Fruit fly (Drosophila melanogaster) whole organism, embryonic: ENCODE data around the gene Tim17a2.
A peak's percentile ranks its signal among the peaks of the same experiment; 100 is the strongest.

Source experiments
- ATbp ChIP-seq: fragments of 200-800 bp; sonication (Bioruptor generic); optimal IDR thresholded peaks from 2 replicates; lab custom pipeline; 2017; ENCODE audit warnings: missing biosample characterization, mild to moderate bottlenecking, missing genetic modification characterization, missing genetic modification reagents
- BtbVII ChIP-seq: fragments of 200-800 bp; sonication (Bioruptor generic); optimal IDR thresholded peaks from 3 replicates; lab custom pipeline; 2017; ENCODE audit warnings: missing biosample characterization, mild to moderate bottlenecking, missing genetic modification characterization
- CG10321 ChIP-seq: fragments of 200-800 bp; sonication (Bioruptor generic); IDR thresholded peaks from 2 replicates; pipeline ENCODE4 v1.3.6; 2022; ENCODE audit warnings: missing biosample characterization, missing genetic modification characterization
- CG10366 ChIP-seq: fragments of 200-800 bp; sonication (Bioruptor generic); IDR thresholded peaks from 2 replicates; pipeline ENCODE4 v1.3.6; 2022; ENCODE audit warnings: missing biosample characterization, missing genetic modification characterization
- CG10462 ChIP-seq: fragments of 200-800 bp; sonication (Bioruptor generic); optimal IDR thresholded peaks from 2 replicates; lab custom pipeline; 2016; ENCODE audit warnings: missing biosample characterization, missing genetic modification characterization
- CG12104 ChIP-seq: fragments of 200-800 bp; sonication (Bioruptor generic); optimal IDR thresholded peaks from 3 replicates; lab custom pipeline; 2016; ENCODE audit warnings: missing biosample characterization, missing genetic modification characterization
- CG12219 ChIP-seq: fragments of 200-800 bp; sonication (Bioruptor generic); optimal IDR thresholded peaks from 3 replicates; lab custom pipeline; 2018; ENCODE audit warnings: missing biosample characterization, mild to moderate bottlenecking, missing genetic modification characterization
- CG12236 ChIP-seq: fragments of 200-800 bp; sonication (Bioruptor generic); optimal IDR thresholded peaks from 2 replicates; lab custom pipeline; 2016; ENCODE audit warnings: missing biosample characterization, missing genetic modification characterization
- CG15011 ChIP-seq: fragments of 200-800 bp; sonication (Bioruptor generic); optimal IDR thresholded peaks from 3 replicates; lab custom pipeline; 2018; ENCODE audit warnings: missing biosample characterization, mild to moderate bottlenecking, missing genetic modification characterization
- CG18476 ChIP-seq: fragments of 200-800 bp; sonication (Bioruptor generic); optimal IDR thresholded peaks from 2 replicates; lab custom pipeline; 2016; ENCODE audit warnings: missing biosample characterization, mild to moderate bottlenecking, missing genetic modification characterization
- CG2199 ChIP-seq: fragments of 200-800 bp; sonication (Bioruptor generic); IDR thresholded peaks from 3 replicates; pipeline ENCODE4 v1.3.6; 2022; ENCODE audit warnings: missing biosample characterization, missing genetic modification characterization
- CG3065 ChIP-seq: fragments of 200-800 bp; sonication (Bioruptor generic); optimal IDR thresholded peaks from 2 replicates; lab custom pipeline; 2016; ENCODE audit warnings: missing biosample characterization, missing genetic modification characterization
- CG43689 ChIP-seq: fragments of 200-800 bp; sonication (Bioruptor generic); IDR thresholded peaks from 2 replicates; pipeline ENCODE4 v1.3.6; 2022; ENCODE audit warnings: missing biosample characterization, missing genetic modification characterization
- CG5180 ChIP-seq: fragments of 200-800 bp; sonication (Bioruptor generic); optimal IDR thresholded peaks from 3 replicates; lab custom pipeline; 2017; ENCODE audit warnings: missing biosample characterization, missing genetic modification characterization, mild to moderate bottlenecking, moderate library complexity, missing genetic modification reagents
- CG9215 ChIP-seq: fragments of 200-800 bp; sonication (Bioruptor generic); IDR thresholded peaks from 2 replicates; pipeline ENCODE4 v1.3.6; 2022; ENCODE audit warnings: missing biosample characterization, missing genetic modification characterization
- D19B ChIP-seq: fragments of 200-800 bp; sonication (Bioruptor generic); optimal IDR thresholded peaks from 2 replicates; lab custom pipeline; 2017; ENCODE audit warnings: missing biosample characterization, mild to moderate bottlenecking, missing genetic modification characterization
- Doc2 ChIP-seq: fragments of 200-800 bp; sonication (Bioruptor generic); IDR thresholded peaks from 2 replicates; pipeline ENCODE4 v1.3.6; 2022; ENCODE audit warnings: missing biosample characterization, missing genetic modification characterization
- H2.0 ChIP-seq: fragments of 200-800 bp; sonication (Bioruptor generic); IDR thresholded peaks from 2 replicates; pipeline ENCODE4 v1.3.6; 2022; ENCODE audit warnings: missing biosample characterization, missing genetic modification characterization
- Hmr ChIP-seq: fragments of 200-800 bp; sonication (Bioruptor generic); optimal IDR thresholded peaks from 3 replicates; lab custom pipeline; 2017; ENCODE audit warnings: mild to moderate bottlenecking, missing biosample characterization, missing genetic modification reagents, missing genetic modification characterization
- Hr39 ChIP-seq: fragments of >200 bp; optimal IDR thresholded peaks from 2 replicates; lab custom pipeline; 2017
- Jarid2 ChIP-seq: fragments of 200-800 bp; sonication (Bioruptor generic); optimal IDR thresholded peaks from 3 replicates; lab custom pipeline; 2017; ENCODE audit warnings: mild to moderate bottlenecking, missing biosample characterization, missing genetic modification reagents, missing genetic modification characterization
- MBD-R2 ChIP-seq: fragments of 200-800 bp; sonication (Bioruptor generic); IDR thresholded peaks from 2 replicates; pipeline ENCODE4 v1.3.6; 2022; ENCODE audit warnings: missing biosample characterization, missing genetic modification characterization
- NFAT ChIP-seq: fragments of 200-800 bp; sonication (Bioruptor generic); IDR thresholded peaks from 2 replicates; pipeline ENCODE4 v1.3.6; 2022; ENCODE audit warnings: missing biosample characterization, missing genetic modification characterization
- Nf-YB ChIP-seq: fragments of 200-800 bp; sonication (Bioruptor generic); optimal IDR thresholded peaks from 3 replicates; lab custom pipeline; 2019; ENCODE audit warnings: missing biosample characterization, mild to moderate bottlenecking, missing genetic modification characterization, moderate library complexity
- Nf-YC ChIP-seq: fragments of 200-800 bp; optimal IDR thresholded peaks from 3 replicates; lab custom pipeline; 2019; ENCODE audit warnings: missing biosample characterization, mild to moderate bottlenecking, missing genetic modification characterization, moderate library complexity
- Optix ChIP-seq: fragments of 200-800 bp; sonication (Bioruptor generic); IDR thresholded peaks from 3 replicates; pipeline ENCODE4 v1.3.6; 2022; ENCODE audit warnings: missing biosample characterization, missing genetic modification characterization
- Six4 ChIP-seq: fragments of 200-800 bp; sonication (Bioruptor generic); optimal IDR thresholded peaks from 2 replicates; lab custom pipeline; 2016; ENCODE audit warnings: missing biosample characterization, missing genetic modification characterization
- Stat92E ChIP-seq, 3 experiments: fragments of >200 bp in 2 of 3; fragments of 200-800 bp in 1 of 3; sonication (Bioruptor generic) in 1 of 3; optimal IDR thresholded peaks; 2 replicates each; lab custom pipeline; 2017 to 2019; ENCODE audit warnings: missing biosample characterization in 3 of 3, missing genetic modification characterization in 3 of 3, mild to moderate bottlenecking in 1 of 3, moderate library complexity in 1 of 3
- Vsx1 ChIP-seq: fragments of 200-800 bp; sonication (Bioruptor generic); optimal IDR thresholded peaks from 2 replicates; lab custom pipeline; 2017; ENCODE audit warnings: missing biosample characterization, mild to moderate bottlenecking, missing genetic modification characterization, missing genetic modification reagents
- chm ChIP-seq: fragments of 200-800 bp; sonication (Bioruptor generic); IDR thresholded peaks from 2 replicates; pipeline ENCODE4 v1.3.6; 2022; ENCODE audit warnings: missing biosample characterization, missing genetic modification characterization
- chn ChIP-seq: fragments of 200-800 bp; sonication (Bioruptor generic); optimal IDR thresholded peaks from 2 replicates; lab custom pipeline; 2016; ENCODE audit warnings: missing biosample characterization, missing genetic modification characterization
- ci ChIP-seq: fragments of 200-800 bp; sonication (Bioruptor generic); IDR thresholded peaks from 3 replicates; pipeline ENCODE4 v1.3.6; 2022; ENCODE audit warnings: missing biosample characterization, missing genetic modification characterization
- crol ChIP-seq: fragments of 200-800 bp; sonication (Bioruptor generic); IDR thresholded peaks from 2 replicates; pipeline ENCODE4 v1.3.6; 2022; ENCODE audit warnings: missing biosample characterization, missing genetic modification characterization
- da ChIP-seq: fragments of 200-800 bp; sonication (Bioruptor generic); optimal IDR thresholded peaks from 2 replicates; lab custom pipeline; 2016; ENCODE audit warnings: missing biosample characterization, missing genetic modification characterization
- fd64A ChIP-seq: fragments of 200-800 bp; sonication (Bioruptor generic); optimal IDR thresholded peaks from 3 replicates; lab custom pipeline; 2018; ENCODE audit warnings: missing biosample characterization, mild to moderate bottlenecking, missing genetic modification characterization
- fu2 ChIP-seq: fragments of 200-800 bp; sonication (Bioruptor generic); optimal IDR thresholded peaks from 2 replicates; lab custom pipeline; 2016; ENCODE audit warnings: missing biosample characterization, missing genetic modification characterization
- gcm2 ChIP-seq: fragments of 200-800 bp; sonication (Bioruptor generic); optimal IDR thresholded peaks from 2 replicates; lab custom pipeline; 2016; ENCODE audit warnings: missing biosample characterization, missing genetic modification characterization
- hth ChIP-seq: fragments of >200 bp; optimal IDR thresholded peaks from 2 replicates; lab custom pipeline; 2017; ENCODE audit warnings: inconsistent platforms
- kay ChIP-seq: fragments of 200-800 bp; sonication (Bioruptor generic); optimal IDR thresholded peaks from 2 replicates; lab custom pipeline; 2016; ENCODE audit warnings: missing biosample characterization, missing genetic modification characterization
- knrl ChIP-seq: fragments of 200-800 bp; sonication (Bioruptor generic); IDR thresholded peaks from 3 replicates; pipeline ENCODE4 v1.3.6; 2022; ENCODE audit warnings: missing biosample characterization, missing genetic modification characterization; ENCODE audit not compliant: partially characterized antibody
- lilli ChIP-seq: fragments of 200-800 bp; sonication (Bioruptor generic); optimal IDR thresholded peaks from 3 replicates; lab custom pipeline; 2016; ENCODE audit warnings: missing biosample characterization, missing genetic modification characterization
- lola ChIP-seq, 3 experiments: fragments of >200 bp in 2 of 3; fragments of 200-800 bp in 1 of 3; sonication (Bioruptor generic) in 1 of 3; optimal IDR thresholded peaks; 2 replicates each; lab custom pipeline; 2017 to 2019; ENCODE audit warnings: missing biosample characterization in 3 of 3, missing genetic modification characterization in 3 of 3, mild to moderate bottlenecking in 1 of 3, moderate library complexity in 1 of 3
- maf-S ChIP-seq: fragments of 200-800 bp; sonication (Bioruptor generic); optimal IDR thresholded peaks from 2 replicates; lab custom pipeline; 2016; ENCODE audit warnings: missing biosample characterization, missing genetic modification characterization
- pum ChIP-seq: fragments of 200-800 bp; sonication (Bioruptor generic); optimal IDR thresholded peaks from 2 replicates; lab custom pipeline; 2016; ENCODE audit warnings: missing biosample characterization, missing genetic modification characterization
- ranshi ChIP-seq: fragments of 200-800 bp; sonication (Bioruptor generic); IDR thresholded peaks from 2 replicates; pipeline ENCODE4 v1.3.6; 2022; ENCODE audit warnings: missing biosample characterization, missing genetic modification characterization
- repo ChIP-seq: fragments of 200-800 bp; sonication (Bioruptor generic); optimal IDR thresholded peaks from 2 replicates; lab custom pipeline; 2016; ENCODE audit warnings: missing biosample characterization, missing genetic modification characterization
- run ChIP-seq: fragments of 200-800 bp; sonication (Bioruptor generic); optimal IDR thresholded peaks from 3 replicates; lab custom pipeline; 2018; ENCODE audit warnings: missing biosample characterization, mild to moderate bottlenecking, missing genetic modification characterization
- ssp ChIP-seq: fragments of 200-800 bp; sonication (Bioruptor generic); IDR thresholded peaks from 2 replicates; pipeline ENCODE4 v1.3.6; 2022; ENCODE audit warnings: missing biosample characterization, missing genetic modification characterization
- tll ChIP-seq, 2 experiments: fragments of 200-800 bp in 1 of 2; fragments of >200 bp in 1 of 2; sonication (Bioruptor generic) in 1 of 2; optimal IDR thresholded peaks; 2 replicates each; lab custom pipeline; 2017 to 2019; ENCODE audit warnings: missing biosample characterization in 2 of 2, missing genetic modification characterization in 2 of 2, mild to moderate bottlenecking in 1 of 2, moderate library complexity in 1 of 2
- trh ChIP-seq: fragments of 200-800 bp; sonication (Bioruptor generic); optimal IDR thresholded peaks from 2 replicates; lab custom pipeline; 2016; ENCODE audit warnings: missing biosample characterization, missing genetic modification characterization
- tup ChIP-seq: fragments of 200-800 bp; sonication (Bioruptor generic); optimal IDR thresholded peaks from 2 replicates; lab custom pipeline; 2016; ENCODE audit warnings: missing biosample characterization, mild to moderate bottlenecking, missing genetic modification characterization, moderate library complexity
- vnd ChIP-seq: fragments of 200-800 bp; sonication (Bioruptor generic); IDR thresholded peaks from 3 replicates; pipeline ENCODE4 v1.3.6; 2022; ENCODE audit warnings: missing biosample characterization, missing genetic modification characterization; ENCODE audit not compliant: partially characterized antibody

Tim17a2 gene

dm6 chr3R:5217278-5217714, 45.2 kb downstream of the Tim17a2 start, which contains the start of gene cno (continued):
- TF ChIP-seq gcm2 (no peak), tup (GFP tag; lab: Kevin White, UChicago) (no peak), CG43689 (GFP tag; lab: Robert Waterston, UW) (no peak), Nf-YB (GFP tag; lab: Kevin White, UChicago) (no peak), lola (GFP tag; optimal IDR thresholded peaks at IDR 0.05; lab: Kevin White, UChicago) (no peak), trh (GFP tag; lab: Kevin White, UChicago) (no peak), CG18476 (GFP tag; lab: Kevin White, UChicago) (no peak), ci (GFP tag; lab: Robert Waterston, UW) (peak; percentile 74; the same call in 2 of the 3 replicates), lilli (peak; percentile 24), CG12104 (GFP tag; lab: Kevin White, UChicago) (no peak), CG12219 (GFP tag; lab: Kevin White, UChicago) (no peak), chn (GFP tag; lab: Kevin White, UChicago) (no peak), repo (GFP tag; lab: Kevin White, UChicago) (no peak), knrl (peak; percentile 51; the same call in 1 of the 3 replicates), Six4 (GFP tag; lab: Kevin White, UChicago) (no peak), ssp (GFP tag; lab: Robert Waterston, UW) (no peak), H2.0 (GFP tag; lab: Robert Waterston, UW) (no peak), maf-S (GFP tag; lab: Kevin White, UChicago) (no peak), vnd (GFP tag; lab: Robert Waterston, UW) (0 out of 3 replicates have a peak, but pooled peaks have one; percentile 34), MBD-R2 (GFP tag; lab: Robert Waterston, UW) (peak; percentile 36; the same call in 1 of the 2 replicates), CG3065 (GFP tag; lab: Kevin White, UChicago) (no peak), CG5180 (no peak), Hr39 (no peak), fu2 (GFP tag; lab: Kevin White, UChicago) (no peak), fd64A (GFP tag; lab: Kevin White, UChicago) (peak; percentile 28), BtbVII (GFP tag; lab: Kevin White, UChicago) (peak; percentile 18), Hmr (GFP tag; lab: Kevin White, UChicago) (peak; percentile 88), ATbp (GFP tag; lab: Kevin White, UChicago) (no peak), Doc2 (GFP tag; lab: Robert Waterston, UW) (no peak), Nf-YC (tag; lab: Kevin White, UChicago) (peak; percentile 24), Vsx1 (no peak), run (no peak), CG10366 (no peak), crol (GFP tag; lab: Robert Waterston, UW) (no peak), CG9215 (GFP tag; lab: Robert Waterston, UW) (no peak), CG10462 (GFP tag; lab: Kevin White, UChicago) (no peak), pum (GFP tag; lab: Kevin White, UChicago) (no peak), CG10321 (GFP tag; lab: Robert Waterston, UW) (no peak), ranshi (GFP tag; lab: Robert Waterston, UW) (no peak), tll (GFP tag; optimal IDR thresholded peaks at IDR 0.05; lab: Kevin White, UChicago) (no peak), Stat92E (GFP tag; optimal IDR thresholded peaks at IDR 0.05; lab: Kevin White, UChicago) (peak in 1 of 3 experiments; percentile 76), Optix (no peak), D19B (no peak), da (GFP tag; lab: Kevin White, UChicago) (no peak), Jarid2 (peak; percentile 91), CG12236 (GFP tag; lab: Kevin White, UChicago) (no peak), CG15011 (no peak), chm (GFP tag; lab: Robert Waterston, UW) (peak; percentile 83), NFAT (no peak), kay (GFP tag; lab: Kevin White, UChicago) (no peak), CG2199 (no peak), hth (lab: Kevin White, UChicago) (no peak)
